Fruit fly (Drosophila melanogaster): ENCODE data around the gene cas.
A peak's percentile ranks its signal among the peaks of the same experiment; 100 is the strongest.

cas gene

dm6 chr3R:5694461-5694860 is 22.1 kb downstream of the cas start (continued):
- TF ChIP-seq CG12104 (GFP tag; optimal IDR thresholded peaks at IDR 0.05) (no peak), CG1832 (GFP tag; optimal IDR thresholded peaks at IDR 0.05) (no peak), CG6254 (GFP tag; optimal IDR thresholded peaks at IDR 0.05) (peak; percentile 25), pum (GFP tag; optimal IDR thresholded peaks at IDR 0.05) (no peak), amos (GFP tag; IDR thresholded peaks at IDR 0.05; ENCODE audit: partially characterized antibody) (no peak), pzg (GFP tag; optimal IDR thresholded peaks at IDR 0.05) (no peak), CG18011 (GFP tag; optimal IDR thresholded peaks at IDR 0.05) (no peak), zen (tag; optimal IDR thresholded peaks at IDR 0.05) (no peak), Meics (GFP tag; optimal IDR thresholded peaks at IDR 0.05) (no peak), CG4820 (GFP tag; optimal IDR thresholded peaks at IDR 0.05) (no peak), sima (GFP tag; optimal IDR thresholded peaks at IDR 0.05) (no peak), CG1603 (tag; optimal IDR thresholded peaks at IDR 0.05) (peak; percentile 52), HLH4C (GFP tag; IDR thresholded peaks at IDR 0.05; ENCODE audit: partially characterized antibody) (no peak), klu (GFP tag; IDR thresholded peaks at IDR 0.05) (no peak), gfzf (GFP tag; optimal IDR thresholded peaks at IDR 0.05) (no peak), dati (GFP tag; IDR thresholded peaks at IDR 0.05) (no peak), row (GFP tag; IDR thresholded peaks at IDR 0.05) (no peak), sc (optimal IDR thresholded peaks at IDR 0.05) (no peak), sc (GFP tag; optimal IDR thresholded peaks at IDR 0.05) (no peak), bigmax (GFP tag; optimal IDR thresholded peaks at IDR 0.05) (no peak), CG10321 (GFP tag; IDR thresholded peaks at IDR 0.05) (no peak), tx (GFP tag; optimal IDR thresholded peaks at IDR 0.05) (no peak), CG8089 (GFP tag; optimal IDR thresholded peaks at IDR 0.05) (no peak), CG15073 (GFP tag; optimal IDR thresholded peaks at IDR 0.05) (no peak), CG10979 (tag; optimal IDR thresholded peaks at IDR 0.05) (peak; percentile 2), yki (optimal IDR thresholded peaks at IDR 0.05) (no peak), Asciz (GFP tag; optimal IDR thresholded peaks at IDR 0.05) (peak; percentile 12), CG10267 (tag; optimal IDR thresholded peaks at IDR 0.05) (no peak), CG30020 (tag; optimal IDR thresholded peaks at IDR 0.05) (no peak), CG1602 (GFP tag; optimal IDR thresholded peaks at IDR 0.05) (no peak), shn (GFP tag; optimal IDR thresholded peaks at IDR 0.05) (no peak), CG7372 (GFP tag; IDR thresholded peaks at IDR 0.05) (no peak), CG2129 (GFP tag; IDR thresholded peaks at IDR 0.05; ENCODE audit: partially characterized antibody) (no peak), jigr1 (GFP tag; IDR thresholded peaks at IDR 0.05) (no peak), Mes4 (GFP tag; optimal IDR thresholded peaks at IDR 0.05) (no peak), CG2712 (tag; optimal IDR thresholded peaks at IDR 0.05) (peak; percentile 27), CG3726 (GFP tag; IDR thresholded peaks at IDR 0.05) (no peak), CG42726 (GFP tag; IDR thresholded peaks at IDR 0.05; ENCODE audit: partially characterized antibody) (no peak), CG4424 (GFP tag; optimal IDR thresholded peaks at IDR 0.05) (peak; percentile 1), lbe (GFP tag; optimal IDR thresholded peaks at IDR 0.05) (no peak), CG8281 (tag; optimal IDR thresholded peaks at IDR 0.05) (no peak), Ravus (GFP tag; IDR thresholded peaks at IDR 0.05) (no peak), cato (GFP tag; optimal IDR thresholded peaks at IDR 0.05; ENCODE audit: borderline replicate concordance) (no peak), Blimp-1 (GFP tag; optimal IDR thresholded peaks at IDR 0.05) (peak; percentile 49), CG11504 (tag; optimal IDR thresholded peaks at IDR 0.05) (peak; percentile 28), ATbp (GFP tag; optimal IDR thresholded peaks at IDR 0.05) (peak; percentile 5), Mrtf (GFP tag; IDR thresholded peaks at IDR 0.05) (no peak), bcd (GFP tag; optimal IDR thresholded peaks at IDR 0.05) (no peak), CG8388 (GFP tag; optimal IDR thresholded peaks at IDR 0.05) (peak; percentile 12), Sox102F (GFP tag; optimal IDR thresholded peaks at IDR 0.05) (peak; percentile 43), CG5245 (GFP tag; optimal IDR thresholded peaks at IDR 0.05) (no peak), repo (GFP tag; optimal IDR thresholded peaks at IDR 0.05) (no peak)

Data from whole organism, embryonic.